Worm (Caenorhabditis elegans): Measurements from ENCODE around the gene F46C5.7.

F46C5.7 gene

DNA sequence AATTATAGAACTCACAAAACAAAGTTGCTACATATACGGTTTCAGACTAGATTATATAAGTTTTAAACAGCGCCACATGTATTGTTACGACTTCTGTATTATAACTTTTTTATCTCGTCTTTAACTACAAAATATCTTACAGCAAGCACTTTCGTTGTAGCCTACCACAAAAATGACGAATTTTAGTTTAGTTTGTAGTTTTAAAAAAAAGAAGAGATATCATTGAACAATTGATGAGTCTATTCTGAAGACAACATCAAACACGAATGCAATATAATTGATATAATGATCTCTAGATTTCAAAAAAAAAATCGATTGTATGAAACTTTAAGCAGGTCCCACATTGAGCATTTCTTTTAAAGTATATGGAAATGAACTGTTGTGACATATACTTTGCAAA, 24.9 kb upstream of the F46C5.7 start:
- TF ChIP-seq scrt-1 (GFP tag; IDR thresholded peaks at IDR 0.05), result no peak
- no peak for TF ChIP-seq ets-7 (tag; optimal IDR thresholded peaks at IDR 0.05)
- no peak for TF ChIP-seq ceh-36 (tag; optimal IDR thresholded peaks at IDR 0.05)
- no peak for TF ChIP-seq tbx-37 (GFP tag; conservative IDR thresholded peaks at IDR 0.05)
- no peak for TF ChIP-seq ceh-13 (GFP tag; optimal IDR thresholded peaks at IDR 0.05)
- TF ChIP-seq sea-1 (GFP tag; conservative IDR thresholded peaks at IDR 0.05), result no peak
- no peak for TF ChIP-seq B0310.2 (tag; optimal IDR thresholded peaks at IDR 0.05)
- TF ChIP-seq aly-1 (tag; optimal IDR thresholded peaks at IDR 0.05), result no peak
- no peak for TF ChIP-seq flt-1 (GFP tag; IDR thresholded peaks at IDR 0.05)
- TF ChIP-seq hmg-4 (GFP tag; optimal IDR thresholded peaks at IDR 0.05), result no peak
- TF ChIP-seq hmbx-1 (tag; optimal IDR thresholded peaks at IDR 0.05), result no peak
- no peak for TF ChIP-seq tra-4 (tag; optimal IDR thresholded peaks at IDR 0.05)
- no peak for TF ChIP-seq hnd-1 (tag; optimal IDR thresholded peaks at IDR 0.05)
- TF ChIP-seq F13C5.2 (tag; optimal IDR thresholded peaks at IDR 0.05), result no peak
- no peak for TF ChIP-seq ama-1 (optimal IDR thresholded peaks at IDR 0.05)

DNA sequence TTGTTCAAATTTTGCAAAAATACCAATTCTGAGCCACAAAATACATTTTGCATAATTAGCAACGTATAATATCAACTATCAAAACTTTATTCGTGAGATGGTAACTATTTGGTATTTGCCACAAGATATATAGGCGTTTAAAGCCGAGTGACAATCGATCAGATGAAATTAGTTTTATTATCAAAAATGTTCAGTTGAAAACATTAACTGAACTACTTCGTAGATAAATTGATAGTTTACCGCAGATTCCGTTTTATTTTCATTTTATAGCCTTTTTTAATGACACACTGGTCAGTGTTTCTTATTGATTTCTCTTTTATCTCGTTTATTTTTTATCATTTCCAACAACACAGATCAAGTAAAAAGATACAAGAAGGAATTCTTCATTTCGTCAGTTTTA, 21.9 kb upstream of the F46C5.7 start:
- TF ChIP-seq tbx-37 (GFP tag; conservative IDR thresholded peaks at IDR 0.05) (no peak), hmbx-1 (tag; optimal IDR thresholded peaks at IDR 0.05) (no peak), flt-1 (GFP tag; IDR thresholded peaks at IDR 0.05) (no peak), ceh-36 (tag; optimal IDR thresholded peaks at IDR 0.05) (no peak), sea-1 (GFP tag; conservative IDR thresholded peaks at IDR 0.05) (no peak), ets-7 (tag; optimal IDR thresholded peaks at IDR 0.05) (no peak), tra-4 (tag; optimal IDR thresholded peaks at IDR 0.05) (no peak), F13C5.2 (tag; optimal IDR thresholded peaks at IDR 0.05) (no peak), hmg-4 (GFP tag; optimal IDR thresholded peaks at IDR 0.05) (no peak), B0310.2 (tag; optimal IDR thresholded peaks at IDR 0.05) (no peak), aly-1 (tag; optimal IDR thresholded peaks at IDR 0.05) (no peak), pes-1 (GFP tag; IDR thresholded peaks at IDR 0.05) (no peak), tbx-11 (GFP tag; IDR thresholded peaks at IDR 0.05) (no peak), scrt-1 (GFP tag; IDR thresholded peaks at IDR 0.05) (no peak), ama-1 (optimal IDR thresholded peaks at IDR 0.05) (no peak), ceh-13 (GFP tag; optimal IDR thresholded peaks at IDR 0.05) (no peak)

DNA sequence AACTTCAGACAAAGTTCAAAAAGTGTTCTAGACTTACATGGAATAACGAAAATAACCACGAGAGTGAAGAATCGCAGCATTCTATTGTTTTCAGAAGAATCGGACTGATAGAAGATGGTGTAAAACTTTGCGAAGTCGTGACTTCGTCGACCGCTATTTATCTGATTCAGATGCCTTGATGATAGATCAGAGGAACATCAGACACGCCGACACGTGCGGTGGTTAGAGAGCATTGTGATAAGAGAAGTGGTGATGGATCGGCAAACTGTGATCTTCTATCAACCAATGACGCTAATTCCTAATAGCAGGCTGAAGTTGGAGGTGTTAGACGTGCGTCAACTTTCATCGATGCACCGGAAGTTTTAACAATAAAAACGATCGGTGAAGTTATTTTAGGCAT, 20.9 kb upstream of the F46C5.7 start:
- TF ChIP-seq aly-1 (tag; optimal IDR thresholded peaks at IDR 0.05) (no peak), ceh-13 (GFP tag; optimal IDR thresholded peaks at IDR 0.05) (no peak), ets-7 (tag; optimal IDR thresholded peaks at IDR 0.05) (no peak), scrt-1 (GFP tag; IDR thresholded peaks at IDR 0.05) (no peak), tbx-37 (GFP tag; conservative IDR thresholded peaks at IDR 0.05) (no peak), flt-1 (GFP tag; IDR thresholded peaks at IDR 0.05) (no peak), pes-1 (GFP tag; IDR thresholded peaks at IDR 0.05) (no peak), hnd-1 (tag; optimal IDR thresholded peaks at IDR 0.05) (no peak)

DNA sequence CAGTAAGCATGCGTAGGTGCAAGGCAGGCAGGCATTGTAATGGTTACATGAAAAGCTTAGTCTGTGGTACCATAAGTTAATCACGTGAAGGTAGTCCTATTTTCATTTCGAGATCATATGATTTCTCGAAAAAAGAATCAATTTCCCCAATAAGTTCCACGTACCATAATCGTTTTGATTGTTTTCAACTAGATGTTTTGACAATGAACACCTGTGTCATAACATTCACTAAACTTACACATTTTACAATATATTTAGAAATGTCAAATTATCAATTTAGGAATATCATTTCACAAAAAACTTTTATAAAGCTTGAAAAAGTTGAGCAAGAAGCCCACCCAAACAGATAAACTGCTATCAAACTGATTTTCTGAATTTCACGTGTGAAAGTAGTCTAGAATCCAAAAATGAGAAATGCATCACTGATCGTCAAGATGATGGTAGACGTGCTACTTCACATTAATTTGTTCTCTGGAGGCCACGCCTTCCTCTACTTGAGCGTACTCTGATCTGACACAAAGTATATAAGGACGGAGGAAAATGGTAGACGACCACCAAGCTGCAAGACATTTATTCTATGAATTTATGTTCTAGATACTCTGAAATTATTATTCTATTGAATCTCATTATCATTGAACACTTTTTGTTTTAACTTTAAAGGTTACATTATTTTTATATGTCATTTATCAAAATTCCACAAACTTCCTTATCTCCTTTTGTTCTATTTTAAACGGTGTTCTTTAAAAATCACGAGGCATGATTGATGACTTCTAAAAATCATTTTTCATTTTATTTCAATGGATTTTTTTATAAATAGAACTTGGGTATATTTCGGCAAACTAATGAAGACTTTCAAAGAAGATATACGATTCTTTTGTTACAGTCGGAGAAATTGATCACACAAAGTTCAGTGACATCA, 19.9 kb upstream of the F46C5.7 start, which contains the start of gene F46C5.10:
TSS of gene F46C5.10 (minus strand) at position 51 of the 919 bp plus-strand sequence.
- TF ChIP-seq aly-1 (tag; optimal IDR thresholded peaks at IDR 0.05) (no peak), tbx-37 (GFP tag; conservative IDR thresholded peaks at IDR 0.05) (no peak), F13C5.2 (tag; optimal IDR thresholded peaks at IDR 0.05) (no peak), B0310.2 (tag; optimal IDR thresholded peaks at IDR 0.05) (no peak), tbx-11 (GFP tag; IDR thresholded peaks at IDR 0.05) (no peak), pes-1 (GFP tag; IDR thresholded peaks at IDR 0.05) (no peak), sea-1 (GFP tag; conservative IDR thresholded peaks at IDR 0.05) (no peak), hmbx-1 (tag; optimal IDR thresholded peaks at IDR 0.05) (no peak), tra-4 (tag; optimal IDR thresholded peaks at IDR 0.05) (no peak)

DNA sequence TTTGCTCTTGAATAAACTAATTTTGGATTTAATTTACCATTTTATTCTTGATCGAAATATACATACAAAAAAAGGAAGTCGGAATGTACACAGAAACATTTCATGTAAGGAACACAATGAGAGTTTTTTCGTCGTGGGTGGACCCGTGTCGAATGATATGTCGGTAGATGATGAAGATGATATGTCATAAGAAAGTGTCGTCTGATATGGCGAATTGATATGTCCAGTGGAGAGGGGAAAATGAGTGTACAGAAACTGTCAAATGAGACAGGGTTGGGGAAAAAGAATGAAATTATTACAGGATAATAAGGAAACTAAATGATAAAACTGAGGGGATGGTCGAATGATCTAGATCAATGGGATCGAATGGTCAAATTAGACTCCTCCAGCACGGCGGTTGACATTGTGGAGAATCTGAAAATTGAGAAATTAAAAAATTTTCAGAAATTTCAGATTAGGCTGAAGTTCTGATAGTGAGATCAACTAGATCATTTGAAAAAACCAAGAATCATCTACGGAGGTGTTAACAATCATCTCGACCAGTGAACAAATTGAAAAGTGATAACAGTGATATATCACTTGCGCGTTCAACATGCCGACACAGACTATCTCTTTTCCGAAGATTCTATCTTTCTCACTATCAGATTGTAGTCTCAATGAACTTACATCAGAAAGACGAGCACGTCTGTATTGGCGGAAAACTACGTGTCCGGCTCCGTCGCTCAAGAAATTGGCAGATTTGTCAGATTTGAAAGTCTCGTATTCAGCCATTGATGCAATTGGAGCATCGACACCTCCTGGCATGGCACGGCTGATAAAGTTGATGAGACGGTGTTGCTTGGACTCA, 18.8 kb upstream of the F46C5.7 start:
- no peak for TF ChIP-seq hnd-1 (tag; optimal IDR thresholded peaks at IDR 0.05)
- no peak for TF ChIP-seq ama-1 (optimal IDR thresholded peaks at IDR 0.05)
- no peak for TF ChIP-seq ets-7 (tag; optimal IDR thresholded peaks at IDR 0.05)
- TF ChIP-seq B0310.2 (tag; optimal IDR thresholded peaks at IDR 0.05), result no peak
- TF ChIP-seq hmg-4 (GFP tag; optimal IDR thresholded peaks at IDR 0.05), result no peak
- no peak for TF ChIP-seq scrt-1 (GFP tag; IDR thresholded peaks at IDR 0.05)
- TF ChIP-seq tbx-37 (GFP tag; conservative IDR thresholded peaks at IDR 0.05), result no peak
- no peak for TF ChIP-seq tra-4 (tag; optimal IDR thresholded peaks at IDR 0.05)
- no peak for TF ChIP-seq sea-1 (GFP tag; conservative IDR thresholded peaks at IDR 0.05)
- no peak for TF ChIP-seq hmbx-1 (tag; optimal IDR thresholded peaks at IDR 0.05)
- no peak for TF ChIP-seq ceh-13 (GFP tag; optimal IDR thresholded peaks at IDR 0.05)
- no peak for TF ChIP-seq pes-1 (GFP tag; IDR thresholded peaks at IDR 0.05)
- no peak for TF ChIP-seq aly-1 (tag; optimal IDR thresholded peaks at IDR 0.05)
- TF ChIP-seq tbx-11 (GFP tag; IDR thresholded peaks at IDR 0.05), result no peak
- TF ChIP-seq F13C5.2 (tag; optimal IDR thresholded peaks at IDR 0.05), result no peak
- no peak for TF ChIP-seq ceh-36 (tag; optimal IDR thresholded peaks at IDR 0.05)
- no peak for TF ChIP-seq flt-1 (GFP tag; IDR thresholded peaks at IDR 0.05)

DNA sequence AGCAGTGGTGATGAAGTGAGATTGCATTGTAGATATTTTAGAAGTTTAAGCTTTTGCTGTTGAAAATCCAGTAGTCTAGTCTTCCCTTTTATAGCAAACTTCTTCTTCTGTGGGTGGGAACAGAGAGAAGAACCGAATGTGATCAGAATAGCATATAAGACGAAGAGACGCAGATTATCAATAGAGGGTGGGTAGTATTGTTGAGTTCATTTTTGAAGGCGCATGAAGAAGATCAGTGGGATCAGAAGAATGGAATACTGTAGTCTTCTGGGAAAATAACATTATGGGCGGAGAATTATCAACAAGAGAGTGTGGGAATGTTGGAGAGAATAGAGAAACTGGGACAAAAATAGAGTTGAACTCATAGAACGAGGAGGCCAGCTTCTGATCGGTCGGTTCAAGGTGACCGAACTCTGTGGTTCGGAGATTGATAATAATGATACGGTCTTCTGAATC, 18.0 kb upstream of the F46C5.7 start, which contains the start of gene F46C5.1:
TSS of gene F46C5.1 (minus strand) at position 51 of the 456 bp plus-strand sequence.
- TF ChIP-seq scrt-1 (GFP tag; IDR thresholded peaks at IDR 0.05) (no peak), tbx-37 (GFP tag; conservative IDR thresholded peaks at IDR 0.05) (no peak), pes-1 (GFP tag; IDR thresholded peaks at IDR 0.05) (no peak), hmbx-1 (tag; optimal IDR thresholded peaks at IDR 0.05) (no peak)
